Fruit fly (Drosophila melanogaster): Measurements from ENCODE around the gene sta.

The sta gene

DNA sequence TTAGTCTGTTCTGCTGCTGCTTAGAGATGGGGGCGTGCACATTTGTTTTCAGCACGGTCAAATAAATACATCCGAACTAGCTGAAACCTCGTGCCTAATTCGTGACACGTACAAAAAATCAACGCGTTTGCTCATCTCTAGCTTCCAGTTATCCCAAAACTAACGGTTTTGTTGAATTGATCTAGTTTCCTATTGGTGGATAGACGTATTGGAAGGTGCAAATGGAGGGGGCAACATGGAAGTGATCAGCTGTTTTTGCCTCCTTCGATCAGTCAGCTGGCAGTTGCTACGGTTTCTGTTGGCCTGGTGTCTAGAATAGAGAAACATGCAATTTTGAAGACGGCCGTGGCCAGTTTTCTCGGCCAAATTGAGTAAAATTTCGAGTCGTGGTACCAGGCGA lies 34.4 kb upstream of the sta start (continued):
- TF ChIP-seq chif (GFP tag; optimal IDR thresholded peaks at IDR 0.05) (no peak), Chrac-16 (GFP tag; optimal IDR thresholded peaks at IDR 0.05) (peak; percentile 29), ems (GFP tag; optimal IDR thresholded peaks at IDR 0.05) (peak; percentile 29), oc (tag; optimal IDR thresholded peaks at IDR 0.05) (no peak), Doc2 (GFP tag; IDR thresholded peaks at IDR 0.05) (no peak), hbn (GFP tag; IDR thresholded peaks at IDR 0.05; ENCODE audit: partially characterized antibody) (peak; percentile 96), CG5180 (GFP tag; optimal IDR thresholded peaks at IDR 0.05) (no peak), CG2199 (GFP tag; IDR thresholded peaks at IDR 0.05) (no peak), amos (GFP tag; IDR thresholded peaks at IDR 0.05; ENCODE audit: partially characterized antibody) (peak; percentile 90), Hey (tag; optimal IDR thresholded peaks at IDR 0.05) (no peak), CG12299 (tag; optimal IDR thresholded peaks at IDR 0.05) (peak; percentile 12), Oli (tag; optimal IDR thresholded peaks at IDR 0.05) (no peak), Abd-B (GFP tag; optimal IDR thresholded peaks at IDR 0.05) (no peak), slbo (GFP tag; IDR thresholded peaks at IDR 0.05) (peak; percentile 62; the same call in 1 of the 2 replicates), ttk (GFP tag; IDR thresholded peaks at IDR 0.05) (no peak), seq (GFP tag; IDR thresholded peaks at IDR 0.05) (no peak), unc-4 (GFP tag; IDR thresholded peaks at IDR 0.05; ENCODE audit: partially characterized antibody) (peak; percentile 88), CG8478 (optimal IDR thresholded peaks at IDR 0.05) (no peak), CG6654 (GFP tag; optimal IDR thresholded peaks at IDR 0.05) (no peak), CG7928 (GFP tag; optimal IDR thresholded peaks at IDR 0.05) (peak; percentile 14), HmgD (GFP tag; optimal IDR thresholded peaks at IDR 0.05) (no peak), chn (GFP tag; optimal IDR thresholded peaks at IDR 0.05) (peak; percentile 29), ranshi (GFP tag; IDR thresholded peaks at IDR 0.05) (0 out of 2 replicates have a peak, but pooled peaks have one; percentile 8), CG11093 (GFP tag; IDR thresholded peaks at IDR 0.05) (no peak), sens (GFP tag) (peak; percentile 87), CG1529 (GFP tag; optimal IDR thresholded peaks at IDR 0.05) (no peak), CG9797 (GFP tag; optimal IDR thresholded peaks at IDR 0.05) (peak; percentile 10), CG6791 (GFP tag; IDR thresholded peaks at IDR 0.05; ENCODE audit: partially characterized antibody) (peak; percentile 93), p53 (GFP tag; optimal IDR thresholded peaks at IDR 0.05) (no peak), Myb (GFP tag; optimal IDR thresholded peaks at IDR 0.05) (no peak)

DNA sequence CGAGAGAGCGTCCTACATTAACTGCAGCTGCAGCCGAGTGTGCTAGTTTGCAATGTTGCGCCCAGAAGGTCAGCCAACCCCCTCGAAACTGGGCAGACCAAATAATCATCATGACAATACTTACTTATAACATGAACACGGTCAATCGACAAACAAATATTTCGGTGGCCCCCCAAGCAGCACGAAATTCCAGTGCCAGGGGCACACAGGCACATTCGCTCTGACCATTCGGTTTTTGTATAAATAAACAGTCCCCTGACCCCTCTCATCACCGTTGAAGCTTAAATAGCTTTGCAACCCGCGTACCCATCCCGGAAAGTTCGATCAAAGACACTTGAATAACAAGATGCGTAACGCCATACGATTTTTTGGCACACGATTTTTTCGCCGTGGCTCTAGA lies 30.7 kb upstream of the sta start:
- no peak for TF ChIP-seq Dip2 (GFP tag; IDR thresholded peaks at IDR 0.05)
- TF ChIP-seq Pdp1 (GFP tag; optimal IDR thresholded peaks at IDR 0.05): peak in 1 of 2 experiments; percentile 21
- no peak for TF ChIP-seq Ssrp (tag; optimal IDR thresholded peaks at IDR 0.05)
- peak in 1 of 2 experiments; percentile 5 for TF ChIP-seq Trl (optimal IDR thresholded peaks at IDR 0.05)
- no peak for TF ChIP-seq Trl (GFP tag; optimal IDR thresholded peaks at IDR 0.05)
- no peak for TF ChIP-seq btn (GFP tag; optimal IDR thresholded peaks at IDR 0.05)
- TF ChIP-seq CG12769 (tag; optimal IDR thresholded peaks at IDR 0.05): peak; percentile 15
- peak; percentile 58 for TF ChIP-seq sd (tag; optimal IDR thresholded peaks at IDR 0.05)
- TF ChIP-seq chinmo (GFP tag; IDR thresholded peaks at IDR 0.05; ENCODE audit: partially characterized antibody): 0 out of 4 replicates have a peak, but pooled peaks have one; percentile 55
- TF ChIP-seq crol (GFP tag; IDR thresholded peaks at IDR 0.05): 0 out of 2 replicates have a peak, but pooled peaks have one; percentile 14

DNA sequence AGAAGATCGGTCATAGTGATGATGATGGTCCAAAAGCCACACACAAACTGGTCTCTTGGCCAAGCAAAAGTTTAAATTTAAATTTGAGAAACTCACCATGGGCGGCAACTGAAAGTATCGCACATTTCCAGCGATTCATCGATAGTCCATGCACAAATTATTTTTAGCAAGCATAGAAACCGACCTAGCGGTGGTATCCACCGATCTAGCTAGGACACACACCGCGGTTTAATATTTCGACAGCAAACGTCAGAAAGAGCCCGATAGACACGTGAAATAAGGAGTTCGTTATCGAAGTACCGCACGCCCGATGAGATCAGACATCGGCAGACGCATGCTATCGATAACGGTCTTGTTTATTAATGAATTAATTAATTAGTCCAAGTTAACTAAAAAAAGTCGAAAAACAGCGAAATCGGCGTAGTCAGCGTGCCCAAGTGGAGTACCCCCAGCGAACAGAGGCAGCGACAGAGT lies 29.6 kb upstream of the sta start, which contains the start of gene CG14795:
Gene CG14795, minus strand, starts transcription at position 51 of the 474 bp plus-strand sequence.
- TF ChIP-seq MESR4 (GFP tag; optimal IDR thresholded peaks at IDR 0.05): peak; percentile 91
- no peak for TF ChIP-seq rib (GFP tag; IDR thresholded peaks at IDR 0.05)
- TF ChIP-seq Fer1 (GFP tag; optimal IDR thresholded peaks at IDR 0.05): peak; percentile 41
- TF ChIP-seq CG16815 (GFP tag; optimal IDR thresholded peaks at IDR 0.05): no peak
- peak; percentile 11 for TF ChIP-seq CG18262 (tag; optimal IDR thresholded peaks at IDR 0.05)
- no peak for TF ChIP-seq gsb (GFP tag; IDR thresholded peaks at IDR 0.05)
- peak; percentile 7 for TF ChIP-seq fu2 (GFP tag; optimal IDR thresholded peaks at IDR 0.05)
- TF ChIP-seq CG32767 (GFP tag; IDR thresholded peaks at IDR 0.05): no peak
- no peak for TF ChIP-seq zf30C (GFP tag; optimal IDR thresholded peaks at IDR 0.05)
- peak; percentile 3 for TF ChIP-seq CG7556 (GFP tag; optimal IDR thresholded peaks at IDR 0.05)
- TF ChIP-seq Meics (GFP tag; optimal IDR thresholded peaks at IDR 0.05): no peak
- TF ChIP-seq Mrtf (GFP tag; IDR thresholded peaks at IDR 0.05): no peak
